Worm (Caenorhabditis elegans) whole organism, L2 larva: ENCODE data around the gene Y39B6A.34.

Source experiments
- F13H6.1 ChIP-seq: sonication (generic microtip); optimal IDR thresholded peaks from 2 replicates; lab custom pipeline; 2016; ENCODE audit warnings: missing genetic modification characterization, missing compliant biosample characterization
- R02D3.7 ChIP-seq: fragments of 150-350 bp; optimal IDR thresholded peaks from 2 replicates; lab custom pipeline; 2014; ENCODE audit warnings: missing biosample characterization, missing genetic modification characterization
- Y55F3AM.14 ChIP-seq: fragments of 200-800 bp; sonication (Bioruptor generic); optimal IDR thresholded peaks from 2 replicates; lab custom pipeline; 2018; ENCODE audit warnings: mild to moderate bottlenecking, missing genetic modification characterization, missing compliant biosample characterization
- ZK546.5 ChIP-seq: sonication (generic microtip); optimal IDR thresholded peaks from 2 replicates; lab custom pipeline; 2017; ENCODE audit warnings: missing biosample characterization, missing genetic modification characterization
- alr-1 ChIP-seq: fragments of 150-350 bp; optimal IDR thresholded peaks from 2 replicates; lab custom pipeline; 2014; ENCODE audit warnings: missing biosample characterization, missing genetic modification characterization
- aly-2 ChIP-seq: fragments of 150-350 bp; optimal IDR thresholded peaks from 2 replicates; lab custom pipeline; 2014; ENCODE audit warnings: missing biosample characterization, missing genetic modification characterization
- blmp-1 ChIP-seq: sonication (generic microtip); optimal IDR thresholded peaks from 2 replicates; lab custom pipeline; 2017; ENCODE audit warnings: missing genetic modification characterization, mild to moderate bottlenecking, missing compliant biosample characterization, antibody characterized with exemption, moderate library complexity; ENCODE audit not compliant: insufficient read depth
- ceh-16 ChIP-seq: fragments of 150-350 bp; optimal IDR thresholded peaks from 2 replicates; lab custom pipeline; 2014; ENCODE audit warnings: missing biosample characterization, missing genetic modification characterization
- dmd-4 ChIP-seq: sonication (generic microtip); optimal IDR thresholded peaks from 2 replicates; lab custom pipeline; 2017; ENCODE audit warnings: missing biosample characterization, missing genetic modification characterization
- egl-27 ChIP-seq: sonication (generic microtip); optimal IDR thresholded peaks from 3 replicates; lab custom pipeline; 2017; ENCODE audit warnings: missing biosample characterization, missing genetic modification reagents, missing genetic modification characterization
- elt-1 ChIP-seq: fragments of 150-350 bp; optimal IDR thresholded peaks from 2 replicates; lab custom pipeline; 2014; ENCODE audit warnings: missing biosample characterization, missing genetic modification characterization
- elt-3 ChIP-seq: sonication (generic microtip); optimal IDR thresholded peaks from 2 replicates; lab custom pipeline; 2017; ENCODE audit warnings: missing biosample characterization, missing genetic modification characterization
- fos-1 ChIP-seq: fragments of 150-350 bp; optimal IDR thresholded peaks from 2 replicates; lab custom pipeline; 2014; ENCODE audit warnings: missing biosample characterization, missing genetic modification characterization
- gmeb-1 ChIP-seq: fragments of 150-350 bp; optimal IDR thresholded peaks from 2 replicates; lab custom pipeline; 2014; ENCODE audit warnings: missing biosample characterization, missing genetic modification characterization
- lin-11 ChIP-seq: fragments of 150-350 bp; sonication (generic microtip); optimal IDR thresholded peaks from 2 replicates; lab custom pipeline; 2014; ENCODE audit warnings: missing biosample characterization, missing genetic modification characterization, inconsistent platforms, mixed read lengths
- lin-13 ChIP-seq: fragments of 150-350 bp; optimal IDR thresholded peaks from 2 replicates; lab custom pipeline; 2014; ENCODE audit warnings: missing biosample characterization, missing genetic modification reagents, missing genetic modification characterization
- lin-39 ChIP-seq: fragments of 150-350 bp; optimal IDR thresholded peaks from 2 replicates; lab custom pipeline; 2014; ENCODE audit warnings: missing biosample characterization, missing genetic modification reagents, missing genetic modification characterization
- lsy-2 ChIP-seq, 2 experiments: fragments of 150-350 bp in 1 of 2; sonication (generic microtip) in 1 of 2; optimal IDR thresholded peaks; 2 replicates each; lab custom pipeline; 2014 to 2017; ENCODE audit warnings: missing biosample characterization in 2 of 2, missing genetic modification characterization in 2 of 2
- mab-5 ChIP-seq: fragments of 150-350 bp; optimal IDR thresholded peaks from 2 replicates; lab custom pipeline; 2014; ENCODE audit warnings: missing biosample characterization, missing genetic modification characterization
- mdl-1 ChIP-seq, 2 experiments: fragments of 150-350 bp in 1 of 2; sonication (generic microtip) in 1 of 2; optimal IDR thresholded peaks; 2 replicates each; lab custom pipeline; 2017; ENCODE audit warnings: missing biosample characterization in 2 of 2, missing genetic modification characterization in 2 of 2
- nhr-12 ChIP-seq: fragments of 150-350 bp; optimal IDR thresholded peaks from 2 replicates; lab custom pipeline; 2014; ENCODE audit warnings: missing biosample characterization, missing genetic modification characterization
- nhr-21 ChIP-seq: fragments of 150-350 bp; optimal IDR thresholded peaks from 2 replicates; lab custom pipeline; 2014; ENCODE audit warnings: missing biosample characterization, missing genetic modification characterization
- nhr-237 ChIP-seq: fragments of 150-350 bp; optimal IDR thresholded peaks from 2 replicates; lab custom pipeline; 2014; ENCODE audit warnings: missing biosample characterization, missing genetic modification characterization
- nhr-25 ChIP-seq: fragments of 150-350 bp; sonication (generic microtip); optimal IDR thresholded peaks from 3 replicates; lab custom pipeline; 2014; ENCODE audit warnings: missing biosample characterization, missing genetic modification characterization
- nhr-77 ChIP-seq: fragments of 150-350 bp; optimal IDR thresholded peaks from 2 replicates; lab custom pipeline; 2014; ENCODE audit warnings: missing biosample characterization, missing genetic modification characterization
- sem-4 ChIP-seq: fragments of 150-350 bp; optimal IDR thresholded peaks from 2 replicates; lab custom pipeline; 2014; ENCODE audit warnings: missing biosample characterization, missing genetic modification reagents, missing genetic modification characterization
- skn-1 ChIP-seq: sonication (generic microtip); optimal IDR thresholded peaks from 2 replicates; lab custom pipeline; 2017; ENCODE audit warnings: missing biosample characterization, missing genetic modification characterization
- sma-3 ChIP-seq: sonication (generic microtip); optimal IDR thresholded peaks from 2 replicates; lab custom pipeline; 2016; ENCODE audit warnings: missing genetic modification reagents, missing genetic modification characterization, missing compliant biosample characterization
- sma-9 ChIP-seq, 2 experiments: fragments of 150-350 bp in 1 of 2; sonication (generic microtip) in 1 of 2; optimal IDR thresholded peaks; 2 replicates each; lab custom pipeline; 2014 to 2016; ENCODE audit warnings: missing genetic modification characterization in 2 of 2, mild to moderate bottlenecking in 1 of 2, missing biosample characterization in 1 of 2, missing compliant biosample characterization in 1 of 2, missing genetic modification reagents in 1 of 2, moderate library complexity in 1 of 2
- snpc-4 ChIP-seq: fragments of 150-350 bp; optimal IDR thresholded peaks from 2 replicates; lab custom pipeline; 2014; ENCODE audit warnings: missing biosample characterization, missing genetic modification characterization
- unc-39 ChIP-seq: fragments of 150-350 bp; optimal IDR thresholded peaks from 2 replicates; lab custom pipeline; 2014; ENCODE audit warnings: missing biosample characterization, missing genetic modification characterization
- unc-55 ChIP-seq: fragments of 150-350 bp; sonication (generic microtip); optimal IDR thresholded peaks from 3 replicates; lab custom pipeline; 2014; ENCODE audit warnings: missing biosample characterization, missing genetic modification reagents, missing genetic modification characterization
- unc-62 ChIP-seq: fragments of 150-350 bp; optimal IDR thresholded peaks from 2 replicates; lab custom pipeline; 2014; ENCODE audit warnings: missing biosample characterization, missing genetic modification reagents, missing genetic modification characterization
- zag-1 ChIP-seq: fragments of 150-350 bp; optimal IDR thresholded peaks from 2 replicates; lab custom pipeline; 2014; ENCODE audit warnings: missing biosample characterization, missing genetic modification characterization
- ztf-1 ChIP-seq: fragments of 200-800 bp; sonication (Bioruptor generic); conservative IDR thresholded peaks from 2 replicates; pipeline ENCODE4 v1.3.6; 2022; ENCODE audit warnings: missing genetic modification characterization, missing compliant biosample characterization
- ztf-11 ChIP-seq: sonication (generic microtip); optimal IDR thresholded peaks from 2 replicates; lab custom pipeline; 2017; ENCODE audit warnings: missing biosample characterization, missing genetic modification characterization
- ztf-4 ChIP-seq: fragments of 150-350 bp; optimal IDR thresholded peaks from 2 replicates; lab custom pipeline; 2014; ENCODE audit warnings: missing biosample characterization, missing genetic modification characterization

Y39B6A.34 gene

ce11 chrV:18967479-18968056 is 33.2 kb upstream of the Y39B6A.34 start, which contains the start of gene Y39B6A.43 (continued):
- TF ChIP-seq alr-1 (tag; lab: Kevin White, UChicago) (no peak), ceh-16 (tag; lab: Kevin White, UChicago) (peak; percentile 55), unc-39 (tag; lab: Kevin White, UChicago) (peak; percentile 85), fos-1 (tag; lab: Kevin White, UChicago) (peak; percentile 90), sem-4 (tag; lab: Kevin White, UChicago) (peak; percentile 94), nhr-237 (tag; lab: Kevin White, UChicago) (peak; percentile 86), lin-39 (tag; lab: Kevin White, UChicago) (no peak), unc-55 (peak; percentile 99), elt-3 (tag; lab: Kevin White, UChicago) (no peak), lsy-2 (tag; optimal IDR thresholded peaks at IDR 0.05; lab: Kevin White, UChicago) (peak; percentile 94 to 97)

- TF ChIP-seq ZK546.5 (no peak), sma-3 (GFP tag; lab: Kevin White, UChicago) (no peak), skn-1 (no peak), nhr-25 (tag; lab: Kevin White, UChicago) (no peak), Y55F3AM.14 (no peak), nhr-12 (tag; lab: Kevin White, UChicago) (no peak), snpc-4 (tag; lab: Kevin White, UChicago) (no peak), nhr-77 (tag; lab: Kevin White, UChicago) (no peak), sma-9 (GFP tag; optimal IDR thresholded peaks at IDR 0.05; lab: Kevin White, UChicago) (no peak), sma-9 (tag; optimal IDR thresholded peaks at IDR 0.05; lab: Kevin White, UChicago) (no peak), lin-13 (GFP tag; lab: Kevin White, UChicago) (no peak), alr-1 (tag; lab: Kevin White, UChicago) (no peak), unc-55 (no peak), gmeb-1 (no peak), elt-3 (tag; lab: Kevin White, UChicago) (no peak), elt-1 (tag; lab: Kevin White, UChicago) (no peak), sem-4 (tag; lab: Kevin White, UChicago) (no peak), fos-1 (tag; lab: Kevin White, UChicago) (no peak), mab-5 (tag; lab: Kevin White, UChicago) (no peak)
- TF ChIP-seq, all 48 proteins: peak for 0
These were observed 31.2 kb upstream of the Y39B6A.34 start, which contains the start of gene Y39B6A.42 for ce11 chrV:18969590-18970105. TSS of gene Y39B6A.42 (minus strand) at chrV:18969640.

ce11 chrV:18976539-18976938 is 24.3 kb upstream of the Y39B6A.34 start:
- TF ChIP-seq fos-1 (tag; lab: Kevin White, UChicago) (peak; percentile 29), unc-62 (GFP tag; lab: Kevin White, UChicago) (no peak)

ce11 chrV:18977876-18978275 is 22.9 kb upstream of the Y39B6A.34 start, which contains the start of gene Y39B6A.41:
TSS of gene Y39B6A.41 (minus strand) at chrV:18977976.
- no peak for TF ChIP-seq elt-1 (tag; lab: Kevin White, UChicago)
- no peak for TF ChIP-seq R02D3.7
- TF ChIP-seq zag-1 (tag; lab: Kevin White, UChicago) = no peak
- TF ChIP-seq lin-39 (tag; lab: Kevin White, UChicago) = no peak
- TF ChIP-seq sem-4 (tag; lab: Kevin White, UChicago) = no peak
- TF ChIP-seq ztf-4 (tag; lab: Kevin White, UChicago) = no peak
- TF ChIP-seq F13H6.1 (tag; lab: Kevin White, UChicago) = no peak
- no peak for TF ChIP-seq gmeb-1

ce11 chrV:18978301-18978700 is 22.5 kb upstream of the Y39B6A.34 start:
- no peak for TF ChIP-seq mdl-1 (tag; optimal IDR thresholded peaks at IDR 0.05; lab: Kevin White, UChicago)
- TF ChIP-seq nhr-237 (tag; lab: Kevin White, UChicago) = no peak
- peak; percentile 61 for TF ChIP-seq fos-1 (tag; lab: Kevin White, UChicago)

- TF ChIP-seq mab-5 (tag; lab: Kevin White, UChicago) = no peak
- TF ChIP-seq lin-39 (tag; lab: Kevin White, UChicago) = no peak
- peak; percentile 87 for TF ChIP-seq gmeb-1
- TF ChIP-seq ztf-1 (GFP tag; lab: Robert Waterston, UW) = no peak
- TF ChIP-seq blmp-1 (tag; lab: Kevin White, UChicago) = no peak
- no peak for TF ChIP-seq egl-27 (tag; lab: Kevin White, UChicago)
- TF ChIP-seq lin-13 (GFP tag; lab: Kevin White, UChicago) = peak; percentile 49
- no peak for TF ChIP-seq alr-1 (tag; lab: Kevin White, UChicago)
- TF ChIP-seq sma-3 (GFP tag; lab: Kevin White, UChicago) = peak; percentile 78
- TF ChIP-seq nhr-25 (tag; lab: Kevin White, UChicago) = peak; percentile 60
- peak; percentile 9 for TF ChIP-seq snpc-4 (tag; lab: Kevin White, UChicago)
- no peak for TF ChIP-seq mdl-1 (tag; optimal IDR thresholded peaks at IDR 0.05; lab: Kevin White, UChicago)
- TF ChIP-seq nhr-12 (tag; lab: Kevin White, UChicago) = no peak
- no peak for TF ChIP-seq Y55F3AM.14
- TF ChIP-seq dmd-4 (tag; lab: Kevin White, UChicago) = no peak
- TF ChIP-seq ztf-11 (tag; lab: Kevin White, UChicago) = no peak
- peak; percentile 38 for TF ChIP-seq lin-11 (tag; lab: Kevin White, UChicago)
- peak; percentile 60 for TF ChIP-seq F13H6.1 (tag; lab: Kevin White, UChicago)
- TF ChIP-seq aly-2 (tag; lab: Kevin White, UChicago) = no peak
- no peak for TF ChIP-seq nhr-77 (tag; lab: Kevin White, UChicago)
- TF ChIP-seq elt-3 (tag; lab: Kevin White, UChicago) = no peak
- no peak for TF ChIP-seq nhr-21 (tag; lab: Kevin White, UChicago)
- no peak for TF ChIP-seq elt-1 (tag; lab: Kevin White, UChicago)
These were observed 19.8 kb upstream of the Y39B6A.34 start, which contains the start of the genes mrps-35 and sws-1 for ce11 chrV:18980980-18981529. TSS of gene mrps-35 (plus strand) at chrV:18981306. TSS of gene sws-1 (minus strand) at chrV:18981479.
